Worm (Caenorhabditis elegans): Measurements from ENCODE around the gene ZK792.12.

Gene ZK792.12

ce11 chrIV:11673543-11673942, 20.1 kb upstream of the ZK792.12 start, which contains the start of gene inx-8:
Gene inx-8, plus strand, starts transcription at chrIV:11673843.
- TF ChIP-seq ztf-11 (tag; optimal IDR thresholded peaks at IDR 0.05), result no peak
- TF ChIP-seq nhr-6 (tag; optimal IDR thresholded peaks at IDR 0.05), result no peak
- no peak for TF ChIP-seq snpc-4 (tag; optimal IDR thresholded peaks at IDR 0.05)
- no peak for TF ChIP-seq aly-2 (tag; optimal IDR thresholded peaks at IDR 0.05)
- TF ChIP-seq nhr-237 (tag; optimal IDR thresholded peaks at IDR 0.05), result no peak
- no peak for TF ChIP-seq lin-13 (GFP tag; optimal IDR thresholded peaks at IDR 0.05)
- no peak for TF ChIP-seq ztf-4 (tag; optimal IDR thresholded peaks at IDR 0.05)
- no peak for TF ChIP-seq lsy-2 (tag; optimal IDR thresholded peaks at IDR 0.05)
- TF ChIP-seq alr-1 (tag; optimal IDR thresholded peaks at IDR 0.05), result no peak
- no peak for TF ChIP-seq nhr-10 (tag; optimal IDR thresholded peaks at IDR 0.05)
- TF ChIP-seq unc-55 (GFP tag; optimal IDR thresholded peaks at IDR 0.05), result no peak
- TF ChIP-seq ztf-1 (GFP tag; conservative IDR thresholded peaks at IDR 0.05), result no peak
- TF ChIP-seq nhr-12 (tag; optimal IDR thresholded peaks at IDR 0.05), result no peak
- TF ChIP-seq fos-1 (tag; optimal IDR thresholded peaks at IDR 0.05), result no peak
- no peak for TF ChIP-seq sem-4 (tag; optimal IDR thresholded peaks at IDR 0.05)
- no peak for TF ChIP-seq nhr-21 (tag; optimal IDR thresholded peaks at IDR 0.05)
- no peak for TF ChIP-seq nhr-11 (tag; optimal IDR thresholded peaks at IDR 0.05)
- TF ChIP-seq unc-62 (GFP tag; optimal IDR thresholded peaks at IDR 0.05), result no peak
- TF ChIP-seq ceh-82 (tag; optimal IDR thresholded peaks at IDR 0.05), result no peak
- TF ChIP-seq gmeb-1 (tag; optimal IDR thresholded peaks at IDR 0.05), result no peak

- no peak for TF ChIP-seq dmd-4 (tag; optimal IDR thresholded peaks at IDR 0.05)
- no peak for TF ChIP-seq unc-62 (GFP tag; optimal IDR thresholded peaks at IDR 0.05)
- no peak for TF ChIP-seq F13H6.1 (tag; optimal IDR thresholded peaks at IDR 0.05)
- TF ChIP-seq nhr-6 (tag; optimal IDR thresholded peaks at IDR 0.05), result no peak
- no peak for TF ChIP-seq sem-4 (tag; optimal IDR thresholded peaks at IDR 0.05)
- no peak for TF ChIP-seq ceh-16 (tag; optimal IDR thresholded peaks at IDR 0.05)
- no peak for TF ChIP-seq mab-5 (tag; optimal IDR thresholded peaks at IDR 0.05)
- no peak for TF ChIP-seq lsy-2 (tag; optimal IDR thresholded peaks at IDR 0.05)
- TF ChIP-seq elt-1 (tag; optimal IDR thresholded peaks at IDR 0.05), result no peak
- no peak for TF ChIP-seq lin-11 (tag; optimal IDR thresholded peaks at IDR 0.05)
- no peak for TF ChIP-seq zag-1 (tag; optimal IDR thresholded peaks at IDR 0.05)
- no peak for TF ChIP-seq ama-1 (optimal IDR thresholded peaks at IDR 0.05)
- TF ChIP-seq nhr-77 (tag; optimal IDR thresholded peaks at IDR 0.05), result no peak
- TF ChIP-seq lin-39 (tag; optimal IDR thresholded peaks at IDR 0.05), result no peak
- no peak for TF ChIP-seq ZK546.5 (tag; optimal IDR thresholded peaks at IDR 0.05)
- no peak for TF ChIP-seq egl-27 (tag; optimal IDR thresholded peaks at IDR 0.05)
- no peak for TF ChIP-seq elt-3 (tag; optimal IDR thresholded peaks at IDR 0.05)
- TF ChIP-seq mdl-1 (tag; optimal IDR thresholded peaks at IDR 0.05), result no peak
- no peak for TF ChIP-seq fos-1 (tag; optimal IDR thresholded peaks at IDR 0.05)
- no peak for TF ChIP-seq nhr-23 (tag; optimal IDR thresholded peaks at IDR 0.05)
Observed at ce11 chrIV:11676054-11676453, 17.5 kb upstream of the ZK792.12 start, which contains the start of gene inx-9. Gene inx-9, plus strand, starts transcription at chrIV:11676354.

DNA sequence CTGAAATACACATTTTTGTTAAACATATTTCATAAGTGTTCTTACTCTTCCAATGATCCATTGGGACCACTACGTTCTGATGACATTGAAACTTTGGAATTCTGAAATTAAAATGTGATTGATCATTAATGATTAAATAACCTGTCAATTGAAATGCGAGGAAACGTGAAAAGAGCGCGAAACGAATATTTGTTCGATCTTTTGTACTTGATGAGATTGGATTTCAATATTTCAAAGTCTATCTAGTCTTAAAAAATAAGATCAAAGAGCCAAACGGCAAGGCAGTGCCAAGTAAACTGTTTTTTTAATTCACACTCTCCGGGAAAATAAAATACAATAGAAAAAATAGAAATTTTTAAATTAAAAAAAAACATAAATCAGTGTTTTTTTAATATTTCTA, 11.7 kb upstream of the ZK792.12 start, which contains the start of gene ZK792.4:
Gene ZK792.4, minus strand, starts transcription at position 101 of the 400 bp plus-strand sequence.
- no peak for TF ChIP-seq unc-62 (GFP tag; optimal IDR thresholded peaks at IDR 0.05)
- TF ChIP-seq snpc-4 (tag; optimal IDR thresholded peaks at IDR 0.05), result no peak
- TF ChIP-seq skn-1 (tag; optimal IDR thresholded peaks at IDR 0.05), result no peak
- TF ChIP-seq lsy-2 (tag; optimal IDR thresholded peaks at IDR 0.05), result no peak
- TF ChIP-seq sem-4 (tag; optimal IDR thresholded peaks at IDR 0.05), result no peak
- TF ChIP-seq ceh-82 (tag; optimal IDR thresholded peaks at IDR 0.05), result no peak

DNA sequence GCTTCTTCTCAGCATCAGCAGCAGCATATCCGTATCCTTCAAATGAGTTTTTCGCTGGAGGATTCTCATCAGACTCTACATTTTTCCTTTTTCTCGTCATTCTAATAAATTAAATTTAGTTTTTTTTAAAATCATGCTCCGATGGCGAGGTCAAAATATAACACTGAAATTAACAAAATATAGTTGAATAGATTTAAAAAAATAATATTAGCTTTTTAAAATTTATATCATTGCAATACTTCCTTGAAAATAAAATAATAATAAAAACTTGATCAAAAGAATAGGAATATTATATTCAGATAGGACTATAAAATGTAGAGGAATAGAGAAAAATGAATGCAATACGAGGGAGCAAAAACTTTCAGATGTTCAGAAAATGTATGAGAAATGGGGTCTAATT, 5.6 kb upstream of the ZK792.12 start, which contains the start of gene ZK792.5:
Gene ZK792.5, minus strand, starts transcription at position 101 of the 400 bp plus-strand sequence.
- TF ChIP-seq peb-1 (tag; optimal IDR thresholded peaks at IDR 0.05) (no peak), F13H6.1 (tag; optimal IDR thresholded peaks at IDR 0.05) (no peak), ZK546.5 (tag; optimal IDR thresholded peaks at IDR 0.05) (no peak), nhr-6 (tag; optimal IDR thresholded peaks at IDR 0.05) (no peak), nhr-237 (tag; optimal IDR thresholded peaks at IDR 0.05) (no peak), nhr-23 (tag; optimal IDR thresholded peaks at IDR 0.05) (no peak), nhr-129 (tag; optimal IDR thresholded peaks at IDR 0.05) (no peak), nhr-25 (tag; optimal IDR thresholded peaks at IDR 0.05) (no peak), unc-62 (GFP tag; optimal IDR thresholded peaks at IDR 0.05) (no peak), nhr-77 (tag; optimal IDR thresholded peaks at IDR 0.05) (no peak), lin-13 (GFP tag; optimal IDR thresholded peaks at IDR 0.05) (no peak), alr-1 (tag; optimal IDR thresholded peaks at IDR 0.05) (no peak), egl-27 (tag; optimal IDR thresholded peaks at IDR 0.05) (no peak), nhr-21 (tag; optimal IDR thresholded peaks at IDR 0.05) (no peak), blmp-1 (tag; optimal IDR thresholded peaks at IDR 0.05; ENCODE audit: insufficient read depth) (no peak), sem-4 (tag; optimal IDR thresholded peaks at IDR 0.05) (no peak)
